Fruit fly (Drosophila melanogaster) whole organism, embryonic: Measurements from ENCODE around the gene lectin-29Ca.

Experiments
- CG10209 ChIP-seq: fragments of 200-800 bp; sonication (Bioruptor generic); optimal IDR thresholded peaks from 3 replicates; lab custom pipeline; 2017; ENCODE audit warnings: missing biosample characterization, mild to moderate bottlenecking, missing genetic modification characterization, missing genetic modification reagents
- CG11398 ChIP-seq: fragments of 200-800 bp; sonication (Bioruptor generic); optimal IDR thresholded peaks from 2 replicates; lab custom pipeline; 2016; ENCODE audit warnings: missing biosample characterization, missing genetic modification characterization
- CG12104 ChIP-seq: fragments of 200-800 bp; sonication (Bioruptor generic); optimal IDR thresholded peaks from 3 replicates; lab custom pipeline; 2016; ENCODE audit warnings: missing biosample characterization, missing genetic modification characterization
- CG12236 ChIP-seq: fragments of 200-800 bp; sonication (Bioruptor generic); optimal IDR thresholded peaks from 2 replicates; lab custom pipeline; 2016; ENCODE audit warnings: missing biosample characterization, missing genetic modification characterization
- CG15073 ChIP-seq: fragments of 200-800 bp; sonication (Bioruptor generic); optimal IDR thresholded peaks from 2 replicates; lab custom pipeline; 2016; ENCODE audit warnings: missing biosample characterization, missing genetic modification characterization
- CG1647 ChIP-seq: fragments of 200-800 bp; sonication (Bioruptor generic); optimal IDR thresholded peaks from 3 replicates; lab custom pipeline; 2016; ENCODE audit warnings: missing biosample characterization, missing genetic modification characterization
- CG17361 ChIP-seq: fragments of 200-800 bp; sonication (Bioruptor generic); IDR thresholded peaks from 3 replicates; pipeline ENCODE4 v1.3.6; 2022; ENCODE audit warnings: missing biosample characterization, missing genetic modification characterization
- CG17829 ChIP-seq: fragments of 200-800 bp; optimal IDR thresholded peaks from 2 replicates; lab custom pipeline; 2019; ENCODE audit warnings: missing biosample characterization, mild to moderate bottlenecking, missing genetic modification characterization, moderate library complexity
- CG17912 ChIP-seq: fragments of 200-800 bp; sonication (Bioruptor generic); optimal IDR thresholded peaks from 2 replicates; lab custom pipeline; 2018; ENCODE audit warnings: missing biosample characterization, mild to moderate bottlenecking, missing genetic modification characterization
- CG18262 ChIP-seq: fragments of 200-800 bp; optimal IDR thresholded peaks from 3 replicates; lab custom pipeline; 2019; ENCODE audit warnings: missing biosample characterization, mild to moderate bottlenecking, missing genetic modification characterization, moderate library complexity
- CG2120 ChIP-seq: fragments of 200-800 bp; sonication (Bioruptor generic); optimal IDR thresholded peaks from 3 replicates; lab custom pipeline; 2016; ENCODE audit warnings: missing biosample characterization, missing genetic modification characterization
- CG30431 ChIP-seq: fragments of 200-800 bp; sonication (Bioruptor generic); optimal IDR thresholded peaks from 2 replicates; lab custom pipeline; 2017; ENCODE audit warnings: missing biosample characterization, missing genetic modification characterization
- CG32772 ChIP-seq: fragments of 200-800 bp; sonication (Bioruptor generic); IDR thresholded peaks from 2 replicates; pipeline ENCODE4 v1.3.6; 2022; ENCODE audit warnings: missing biosample characterization, missing genetic modification characterization
- CG33213 ChIP-seq: fragments of 200-800 bp; sonication (Bioruptor generic); optimal IDR thresholded peaks from 3 replicates; lab custom pipeline; 2016; ENCODE audit warnings: missing biosample characterization, missing genetic modification characterization
- CG3995 ChIP-seq: fragments of 200-800 bp; sonication (Bioruptor generic); optimal IDR thresholded peaks from 3 replicates; lab custom pipeline; 2016; ENCODE audit warnings: missing biosample characterization, missing genetic modification characterization
- CG7928 ChIP-seq: fragments of 200-800 bp; sonication (Bioruptor generic); optimal IDR thresholded peaks from 2 replicates; lab custom pipeline; 2017; ENCODE audit warnings: missing biosample characterization, mild to moderate bottlenecking, missing genetic modification characterization
- CG8359 ChIP-seq: fragments of 200-800 bp; sonication (Bioruptor generic); optimal IDR thresholded peaks from 2 replicates; lab custom pipeline; 2017; ENCODE audit warnings: missing biosample characterization, mild to moderate bottlenecking, missing genetic modification characterization, borderline replicate concordance
- Chrac-16 ChIP-seq: fragments of 200-800 bp; sonication (Bioruptor generic); optimal IDR thresholded peaks from 3 replicates; lab custom pipeline; 2016; ENCODE audit warnings: missing biosample characterization, missing genetic modification characterization
- Dek ChIP-seq: fragments of 200-800 bp; sonication (Bioruptor generic); optimal IDR thresholded peaks from 3 replicates; lab custom pipeline; 2019; ENCODE audit warnings: missing biosample characterization, mild to moderate bottlenecking, missing genetic modification characterization, moderate library complexity
- Elba2 ChIP-seq: fragments of 200-800 bp; sonication (Bioruptor generic); optimal IDR thresholded peaks from 3 replicates; lab custom pipeline; 2016; ENCODE audit warnings: missing biosample characterization, missing genetic modification characterization
- Ets97D ChIP-seq: fragments of 200-800 bp; sonication (Bioruptor generic); optimal IDR thresholded peaks from 3 replicates; lab custom pipeline; 2016; ENCODE audit warnings: missing biosample characterization, missing genetic modification characterization
- HLH54F ChIP-seq: fragments of 200-800 bp; sonication (Bioruptor generic); optimal IDR thresholded peaks from 3 replicates; lab custom pipeline; 2016; ENCODE audit warnings: missing biosample characterization, missing genetic modification characterization
- Hmr ChIP-seq: fragments of 200-800 bp; sonication (Bioruptor generic); optimal IDR thresholded peaks from 3 replicates; lab custom pipeline; 2017; ENCODE audit warnings: mild to moderate bottlenecking, missing biosample characterization, missing genetic modification reagents, missing genetic modification characterization
- Mad ChIP-seq: fragments of 200-800 bp; sonication (Bioruptor generic); optimal IDR thresholded peaks from 2 replicates; lab custom pipeline; 2016; ENCODE audit warnings: missing biosample characterization, missing genetic modification characterization
- NC2α ChIP-seq: fragments of 200-800 bp; sonication (Bioruptor generic); optimal IDR thresholded peaks from 2 replicates; lab custom pipeline; 2016; ENCODE audit warnings: missing biosample characterization, missing genetic modification characterization
- Spps ChIP-seq: fragments of 200-800 bp; sonication (Bioruptor generic); optimal IDR thresholded peaks from 2 replicates; lab custom pipeline; 2018; ENCODE audit warnings: missing biosample characterization, mild to moderate bottlenecking, missing genetic modification characterization
- cad ChIP-seq: fragments of >200 bp; optimal IDR thresholded peaks from 2 replicates; lab custom pipeline; 2017; ENCODE audit warnings: missing biosample characterization, missing genetic modification characterization
- cato ChIP-seq: fragments of 200-800 bp; sonication (Bioruptor generic); optimal IDR thresholded peaks from 2 replicates; lab custom pipeline; 2016; ENCODE audit warnings: missing biosample characterization, missing genetic modification characterization, borderline replicate concordance
- ci ChIP-seq: fragments of 200-800 bp; sonication (Bioruptor generic); IDR thresholded peaks from 3 replicates; pipeline ENCODE4 v1.3.6; 2022; ENCODE audit warnings: missing biosample characterization, missing genetic modification characterization
- corto ChIP-seq: fragments of 200-800 bp; sonication (Bioruptor generic); optimal IDR thresholded peaks from 2 replicates; lab custom pipeline; 2016; ENCODE audit warnings: missing biosample characterization, mild to moderate bottlenecking, missing genetic modification characterization, moderate library complexity
- crc ChIP-seq: fragments of 200-800 bp; sonication (Bioruptor generic); optimal IDR thresholded peaks from 2 replicates; lab custom pipeline; 2016; ENCODE audit warnings: missing biosample characterization, missing genetic modification characterization
- crol ChIP-seq: fragments of 200-800 bp; sonication (Bioruptor generic); IDR thresholded peaks from 2 replicates; pipeline ENCODE4 v1.3.6; 2022; ENCODE audit warnings: missing biosample characterization, missing genetic modification characterization
- fd3F ChIP-seq: fragments of 200-800 bp; sonication (Bioruptor generic); optimal IDR thresholded peaks from 2 replicates; lab custom pipeline; 2018; ENCODE audit warnings: missing biosample characterization, mild to moderate bottlenecking, missing genetic modification characterization, moderate library complexity
- fru ChIP-seq: fragments of >200 bp; optimal IDR thresholded peaks from 2 replicates; lab custom pipeline; 2017
- gfzf ChIP-seq: fragments of 200-800 bp; sonication (Bioruptor generic); optimal IDR thresholded peaks from 2 replicates; lab custom pipeline; 2016; ENCODE audit warnings: missing biosample characterization, mild to moderate bottlenecking, missing genetic modification characterization, moderate library complexity
- ham ChIP-seq: fragments of 200-800 bp; sonication (Bioruptor generic); IDR thresholded peaks from 2 replicates; pipeline ENCODE4 v1.3.6; 2022; ENCODE audit warnings: missing biosample characterization, missing genetic modification characterization
- knrl ChIP-seq: fragments of 200-800 bp; sonication (Bioruptor generic); IDR thresholded peaks from 3 replicates; pipeline ENCODE4 v1.3.6; 2022; ENCODE audit warnings: missing biosample characterization, missing genetic modification characterization; ENCODE audit not compliant: partially characterized antibody
- oc ChIP-seq: fragments of 200-800 bp; sonication (Bioruptor generic); optimal IDR thresholded peaks from 2 replicates; lab custom pipeline; 2018; ENCODE audit warnings: missing biosample characterization, mild to moderate bottlenecking, missing genetic modification characterization, moderate library complexity
- pita ChIP-seq: fragments of 200-800 bp; sonication (Bioruptor generic); optimal IDR thresholded peaks from 2 replicates; lab custom pipeline; 2017; ENCODE audit warnings: missing biosample characterization, mild to moderate bottlenecking, missing genetic modification characterization
- sima ChIP-seq: fragments of 200-800 bp; sonication (Bioruptor generic); optimal IDR thresholded peaks from 2 replicates; lab custom pipeline; 2016; ENCODE audit warnings: missing biosample characterization, missing genetic modification characterization
- sna ChIP-seq: fragments of 200-800 bp; sonication (Bioruptor generic); IDR thresholded peaks from 2 replicates; pipeline ENCODE4 v1.3.6; 2022; ENCODE audit warnings: missing biosample characterization, missing genetic modification characterization; ENCODE audit not compliant: partially characterized antibody
- ssp ChIP-seq: fragments of 200-800 bp; sonication (Bioruptor generic); IDR thresholded peaks from 2 replicates; pipeline ENCODE4 v1.3.6; 2022; ENCODE audit warnings: missing biosample characterization, missing genetic modification characterization
- stc ChIP-seq: fragments of 200-800 bp; sonication (Bioruptor generic); IDR thresholded peaks from 2 replicates; pipeline ENCODE4 v1.3.6; 2022; ENCODE audit warnings: missing biosample characterization, missing genetic modification characterization
- trh ChIP-seq: fragments of 200-800 bp; sonication (Bioruptor generic); optimal IDR thresholded peaks from 2 replicates; lab custom pipeline; 2016; ENCODE audit warnings: missing biosample characterization, missing genetic modification characterization

The lectin-29Ca gene

DNA sequence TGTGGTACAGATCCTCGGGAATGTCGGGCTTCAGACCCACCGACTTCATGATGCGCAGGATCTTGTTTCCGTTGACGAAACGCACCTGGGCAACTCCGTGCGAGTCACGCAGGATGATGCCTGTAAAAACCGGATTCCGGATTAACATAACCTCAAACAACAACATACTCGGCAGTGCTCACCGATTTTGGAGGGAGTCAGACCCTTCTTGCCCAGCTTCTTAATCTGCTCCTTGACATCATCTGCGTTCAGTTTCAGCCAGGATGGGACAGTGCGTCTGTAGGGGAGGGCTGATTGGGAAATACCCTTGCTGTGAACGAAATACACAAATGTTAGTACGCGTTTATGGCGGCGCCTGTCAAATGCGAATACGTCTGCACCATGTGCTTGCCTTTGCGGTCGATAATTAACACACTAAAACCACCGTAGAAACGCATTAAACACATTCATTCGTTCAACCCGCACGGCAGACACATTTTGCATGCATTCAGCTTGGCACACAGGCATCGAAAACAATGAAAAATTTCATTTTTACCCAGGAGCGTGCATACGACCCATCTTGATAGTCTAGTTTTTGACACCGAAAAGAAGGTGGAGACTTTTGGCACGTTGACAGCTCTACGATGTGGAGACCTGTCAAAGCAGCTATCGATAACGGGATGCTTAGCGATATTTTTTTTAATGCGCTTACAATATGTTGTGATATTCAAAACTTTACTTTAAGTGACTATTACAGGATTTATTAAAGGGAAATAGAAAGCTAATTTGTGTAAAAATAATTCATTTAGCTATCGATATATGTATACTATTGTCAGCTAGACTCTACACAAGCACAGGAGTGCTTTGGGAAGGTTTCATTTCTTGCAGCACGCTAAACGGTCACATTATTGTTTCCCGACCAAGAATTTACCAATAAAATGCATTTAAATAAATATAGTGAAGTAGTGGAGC, 29.8 kb downstream of the lectin-29Ca start, which contains the start of the genes RpS13 and CSN8 (continued):
- TF ChIP-seq HLH54F (GFP tag; lab: Kevin White, UChicago) (no peak), corto (GFP tag; lab: Kevin White, UChicago) (no peak), CG15073 (GFP tag; lab: Kevin White, UChicago) (no peak), stc (no peak), CG17829 (peak; percentile 60), CG8359 (GFP tag; lab: Kevin White, UChicago) (peak; percentile 27), CG17361 (GFP tag; lab: Robert Waterston, UW) (no peak), CG10209 (GFP tag; lab: Kevin White, UChicago) (no peak), knrl (GFP tag; lab: Robert Waterston, UW) (peak; percentile 95), CG18262 (tag; lab: Kevin White, UChicago) (peak; percentile 38), sna (peak; percentile 95), CG17912 (peak; percentile 16), ham (GFP tag; lab: Robert Waterston, UW) (no peak), CG33213 (GFP tag; lab: Kevin White, UChicago) (peak; percentile 28), CG32772 (no peak), trh (GFP tag; lab: Kevin White, UChicago) (no peak), Spps (tag; lab: Kevin White, UChicago) (no peak), CG1647 (no peak), Elba2 (no peak), ssp (GFP tag; lab: Robert Waterston, UW) (no peak), CG11398 (GFP tag; lab: Kevin White, UChicago) (no peak), cad (no peak), Mad (GFP tag; lab: Kevin White, UChicago) (no peak), fru (lab: Kevin White, UChicago) (no peak), oc (tag; lab: Kevin White, UChicago) (no peak), crc (GFP tag; lab: Kevin White, UChicago) (no peak), fd3F (GFP tag; lab: Kevin White, UChicago) (no peak), gfzf (GFP tag; lab: Kevin White, UChicago) (peak; percentile 85), Ets97D (peak; percentile 95), NC2α (GFP tag; lab: Kevin White, UChicago) (no peak), CG12236 (GFP tag; lab: Kevin White, UChicago) (no peak), CG12104 (no peak), CG30431 (GFP tag; lab: Kevin White, UChicago) (no peak), CG7928 (GFP tag; lab: Kevin White, UChicago) (no peak), ci (GFP tag; lab: Robert Waterston, UW) (0 out of 3 replicates have a peak, but pooled peaks have one; percentile 15), CG3995 (GFP tag; lab: Kevin White, UChicago) (peak; percentile 81), sima (GFP tag; lab: Kevin White, UChicago) (no peak), Chrac-16 (GFP tag; lab: Kevin White, UChicago) (no peak), Hmr (peak; percentile 56), cato (GFP tag; lab: Kevin White, UChicago) (no peak), CG2120 (GFP tag; lab: Kevin White, UChicago) (no peak), Dek (tag; lab: Kevin White, UChicago) (no peak), pita (GFP tag; lab: Kevin White, UChicago) (no peak), crol (GFP tag; lab: Robert Waterston, UW) (no peak)
